Fruit fly (Drosophila melanogaster) whole organism, embryonic: Measurements from ENCODE around the gene Wbp2.

ENCODE experiments used
- Ada2b ChIP-seq: fragments of 200-800 bp; sonication (Bioruptor generic); IDR thresholded peaks from 2 replicates; pipeline ENCODE4 v1.3.6; 2022; ENCODE audit warnings: missing biosample characterization, missing genetic modification characterization
- B-H2 ChIP-seq: fragments of 200-800 bp; sonication (Bioruptor generic); optimal IDR thresholded peaks from 2 replicates; lab custom pipeline; 2018; ENCODE audit warnings: missing biosample characterization, mild to moderate bottlenecking, missing genetic modification characterization
- Bteb2 ChIP-seq: fragments of 200-800 bp; sonication (Bioruptor generic); optimal IDR thresholded peaks from 2 replicates; lab custom pipeline; 2016; ENCODE audit warnings: missing biosample characterization, missing genetic modification characterization
- CG10366 ChIP-seq: fragments of 200-800 bp; sonication (Bioruptor generic); IDR thresholded peaks from 2 replicates; pipeline ENCODE4 v1.3.6; 2022; ENCODE audit warnings: missing biosample characterization, missing genetic modification characterization
- CG10959 ChIP-seq: fragments of 200-800 bp; sonication (Bioruptor generic); IDR thresholded peaks from 2 replicates; pipeline ENCODE4 v1.3.6; 2022; ENCODE audit warnings: missing biosample characterization, missing genetic modification characterization
- CG11093 ChIP-seq: fragments of 200-800 bp; sonication (Bioruptor generic); IDR thresholded peaks from 3 replicates; pipeline ENCODE4 v1.3.6; 2022; ENCODE audit warnings: missing biosample characterization, missing genetic modification characterization
- CG12391 ChIP-seq: fragments of 200-800 bp; sonication (Bioruptor generic); optimal IDR thresholded peaks from 3 replicates; lab custom pipeline; 2018; ENCODE audit warnings: missing biosample characterization, mild to moderate bottlenecking, missing genetic modification characterization, moderate library complexity
- CG12744 ChIP-seq: fragments of 200-800 bp; sonication (Bioruptor generic); optimal IDR thresholded peaks from 2 replicates; lab custom pipeline; 2016; ENCODE audit warnings: missing biosample characterization, missing genetic modification characterization
- CG12942 ChIP-seq: fragments of 200-800 bp; sonication (Bioruptor generic); optimal IDR thresholded peaks from 3 replicates; lab custom pipeline; 2016; ENCODE audit warnings: missing biosample characterization, missing genetic modification characterization
- CG14667 ChIP-seq: fragments of 200-800 bp; sonication (Bioruptor generic); IDR thresholded peaks from 2 replicates; pipeline ENCODE4 v1.3.6; 2022; ENCODE audit warnings: missing biosample characterization, missing genetic modification characterization
- CG18599 ChIP-seq: fragments of 200-800 bp; sonication (Bioruptor generic); optimal IDR thresholded peaks from 3 replicates; lab custom pipeline; 2017; ENCODE audit warnings: missing biosample characterization, missing genetic modification characterization, mild to moderate bottlenecking, moderate library complexity, missing genetic modification reagents
- CG30020 ChIP-seq: fragments of 200-800 bp; optimal IDR thresholded peaks from 2 replicates; lab custom pipeline; 2019; ENCODE audit warnings: missing biosample characterization, mild to moderate bottlenecking, missing genetic modification characterization, moderate library complexity
- CG30431 ChIP-seq: fragments of 200-800 bp; sonication (Bioruptor generic); optimal IDR thresholded peaks from 2 replicates; lab custom pipeline; 2017; ENCODE audit warnings: missing biosample characterization, missing genetic modification characterization
- CG34224 ChIP-seq: fragments of 200-800 bp; sonication (Bioruptor generic); IDR thresholded peaks from 3 replicates; pipeline ENCODE4 v1.3.6; 2022; ENCODE audit warnings: missing biosample characterization, missing genetic modification characterization; ENCODE audit not compliant: partially characterized antibody
- CG34422 ChIP-seq: fragments of 200-800 bp; sonication (Bioruptor generic); IDR thresholded peaks from 3 replicates; pipeline ENCODE4 v1.3.6; 2022; ENCODE audit warnings: missing biosample characterization, missing genetic modification characterization
- CG4707 ChIP-seq: fragments of 200-800 bp; sonication (Bioruptor generic); optimal IDR thresholded peaks from 2 replicates; lab custom pipeline; 2018; ENCODE audit warnings: missing biosample characterization, mild to moderate bottlenecking, missing genetic modification characterization, moderate library complexity
- CG5180 ChIP-seq: fragments of 200-800 bp; sonication (Bioruptor generic); optimal IDR thresholded peaks from 3 replicates; lab custom pipeline; 2017; ENCODE audit warnings: missing biosample characterization, missing genetic modification characterization, mild to moderate bottlenecking, moderate library complexity, missing genetic modification reagents
- CG6254 ChIP-seq: fragments of 200-800 bp; sonication (Bioruptor generic); optimal IDR thresholded peaks from 3 replicates; lab custom pipeline; 2017; ENCODE audit warnings: mild to moderate bottlenecking, missing biosample characterization, missing genetic modification reagents, missing genetic modification characterization
- CG6813 ChIP-seq: fragments of 200-800 bp; sonication (Bioruptor generic); optimal IDR thresholded peaks from 2 replicates; lab custom pipeline; 2017; ENCODE audit warnings: missing biosample characterization, missing genetic modification characterization, mild to moderate bottlenecking, moderate library complexity, missing genetic modification reagents
- CG7987 ChIP-seq: fragments of 200-800 bp; sonication (Bioruptor generic); optimal IDR thresholded peaks from 2 replicates; lab custom pipeline; 2018; ENCODE audit warnings: missing biosample characterization, mild to moderate bottlenecking, missing genetic modification characterization, moderate library complexity
- CG8388 ChIP-seq: fragments of 200-800 bp; sonication (Bioruptor generic); optimal IDR thresholded peaks from 2 replicates; lab custom pipeline; 2019; ENCODE audit warnings: missing biosample characterization, mild to moderate bottlenecking, missing genetic modification characterization, moderate library complexity
- Dref ChIP-seq: fragments of 200-800 bp; sonication (Bioruptor generic); IDR thresholded peaks from 2 replicates; pipeline ENCODE4 v1.3.6; 2022; ENCODE audit warnings: missing biosample characterization, missing genetic modification characterization
- Eip74EF ChIP-seq, 2 experiments: fragments of 200-800 bp in 1 of 2; fragments of >200 bp in 1 of 2; sonication (Bioruptor generic) in 1 of 2; optimal IDR thresholded peaks; 2 replicates each; lab custom pipeline; 2017 to 2019; ENCODE audit warnings: missing biosample characterization in 2 of 2, missing genetic modification characterization in 2 of 2, mild to moderate bottlenecking in 1 of 2, moderate library complexity in 1 of 2
- MBD-R2 ChIP-seq: fragments of 200-800 bp; sonication (Bioruptor generic); IDR thresholded peaks from 2 replicates; pipeline ENCODE4 v1.3.6; 2022; ENCODE audit warnings: missing biosample characterization, missing genetic modification characterization
- Meics ChIP-seq: fragments of 200-800 bp; sonication (Bioruptor generic); optimal IDR thresholded peaks from 2 replicates; lab custom pipeline; 2017; ENCODE audit warnings: missing biosample characterization, mild to moderate bottlenecking, missing genetic modification characterization
- Mrtf ChIP-seq: fragments of 200-800 bp; sonication (Bioruptor generic); IDR thresholded peaks from 3 replicates; pipeline ENCODE4 v1.3.6; 2022; ENCODE audit warnings: missing biosample characterization, missing genetic modification characterization
- Ravus ChIP-seq: fragments of 200-800 bp; sonication (Bioruptor generic); IDR thresholded peaks from 2 replicates; pipeline ENCODE4 v1.3.6; 2022; ENCODE audit warnings: missing biosample characterization, missing genetic modification characterization
- Sin3A ChIP-seq: fragments of >200 bp; optimal IDR thresholded peaks from 2 replicates; lab custom pipeline; 2018
- Sry-δ ChIP-seq: fragments of 200-800 bp; sonication (Bioruptor generic); optimal IDR thresholded peaks from 2 replicates; lab custom pipeline; 2016; ENCODE audit warnings: missing biosample characterization, missing genetic modification characterization
- Ssrp ChIP-seq: fragments of 200-800 bp; sonication (Bioruptor generic); optimal IDR thresholded peaks from 2 replicates; lab custom pipeline; 2018; ENCODE audit warnings: missing biosample characterization, mild to moderate bottlenecking, missing genetic modification characterization, moderate library complexity
- YL-1 ChIP-seq: fragments of 200-800 bp; sonication (Bioruptor generic); optimal IDR thresholded peaks from 3 replicates; lab custom pipeline; 2017; ENCODE audit warnings: missing biosample characterization, mild to moderate bottlenecking, missing genetic modification characterization
- ash1 ChIP-seq: fragments of 200-800 bp; sonication (Bioruptor generic); optimal IDR thresholded peaks from 2 replicates; lab custom pipeline; 2018; ENCODE audit warnings: missing biosample characterization, mild to moderate bottlenecking, missing genetic modification characterization
- bsh ChIP-seq, 2 experiments: fragments of 200-800 bp; sonication (Bioruptor generic); optimal IDR thresholded peaks; 2 replicates each; lab custom pipeline; 2017 to 2018; ENCODE audit warnings: mild to moderate bottlenecking in 2 of 2, missing biosample characterization in 2 of 2, missing genetic modification characterization in 2 of 2, moderate library complexity in 1 of 2
- chn ChIP-seq: fragments of 200-800 bp; sonication (Bioruptor generic); optimal IDR thresholded peaks from 2 replicates; lab custom pipeline; 2016; ENCODE audit warnings: missing biosample characterization, missing genetic modification characterization
- dimm ChIP-seq: fragments of 200-800 bp; sonication (Bioruptor generic); IDR thresholded peaks from 2 replicates; pipeline ENCODE4 v1.3.6; 2022; ENCODE audit warnings: missing biosample characterization, missing genetic modification characterization
- exex ChIP-seq: fragments of 200-800 bp; sonication (Bioruptor generic); optimal IDR thresholded peaks from 4 replicates; lab custom pipeline; 2018; ENCODE audit warnings: missing biosample characterization, mild to moderate bottlenecking, missing genetic modification characterization, moderate library complexity
- fd96Cb ChIP-seq: fragments of 200-800 bp; sonication (Bioruptor generic); optimal IDR thresholded peaks from 2 replicates; lab custom pipeline; 2018; ENCODE audit warnings: missing biosample characterization, mild to moderate bottlenecking, missing genetic modification characterization, moderate library complexity
- grau ChIP-seq: fragments of 200-800 bp; optimal IDR thresholded peaks from 3 replicates; lab custom pipeline; 2019; ENCODE audit warnings: missing biosample characterization, mild to moderate bottlenecking, missing genetic modification characterization, moderate library complexity
- ind ChIP-seq: fragments of 200-800 bp; sonication (Bioruptor generic); optimal IDR thresholded peaks from 3 replicates; lab custom pipeline; 2016; ENCODE audit warnings: missing biosample characterization, missing genetic modification characterization
- kah ChIP-seq: fragments of 200-800 bp; sonication (Bioruptor generic); optimal IDR thresholded peaks from 2 replicates; lab custom pipeline; 2018; ENCODE audit warnings: missing biosample characterization, mild to moderate bottlenecking, missing genetic modification characterization
- kay ChIP-seq: fragments of 200-800 bp; sonication (Bioruptor generic); optimal IDR thresholded peaks from 2 replicates; lab custom pipeline; 2016; ENCODE audit warnings: missing biosample characterization, missing genetic modification characterization
- kni ChIP-seq: fragments of 200-800 bp; sonication (Bioruptor generic); optimal IDR thresholded peaks from 3 replicates; lab custom pipeline; 2017; ENCODE audit warnings: mild to moderate bottlenecking, missing biosample characterization, missing genetic modification reagents, missing genetic modification characterization
- lilli ChIP-seq: fragments of 200-800 bp; sonication (Bioruptor generic); optimal IDR thresholded peaks from 3 replicates; lab custom pipeline; 2016; ENCODE audit warnings: missing biosample characterization, missing genetic modification characterization
- mirr ChIP-seq: fragments of 200-800 bp; sonication (Bioruptor generic); optimal IDR thresholded peaks from 3 replicates; lab custom pipeline; 2018; ENCODE audit warnings: missing biosample characterization, mild to moderate bottlenecking, missing genetic modification characterization
- pzg ChIP-seq: fragments of 200-800 bp; sonication (Bioruptor generic); optimal IDR thresholded peaks from 3 replicates; lab custom pipeline; 2018; ENCODE audit warnings: missing biosample characterization, mild to moderate bottlenecking, missing genetic modification characterization, moderate library complexity
- sens ChIP-seq: fragments of 200-800 bp; sonication (Bioruptor generic); peaks from one replicate; lab custom pipeline; 2016; ENCODE audit warnings: missing biosample characterization, missing genetic modification characterization
- sob ChIP-seq: fragments of 200-800 bp; sonication (Bioruptor generic); IDR thresholded peaks from 2 replicates; pipeline ENCODE4 v1.3.6; 2022; ENCODE audit warnings: missing biosample characterization, missing genetic modification characterization
- sug ChIP-seq: fragments of 200-800 bp; optimal IDR thresholded peaks from 2 replicates; lab custom pipeline; 2019; ENCODE audit warnings: missing biosample characterization, mild to moderate bottlenecking, missing genetic modification characterization, moderate library complexity
- tx ChIP-seq: fragments of 200-800 bp; sonication (Bioruptor generic); optimal IDR thresholded peaks from 2 replicates; lab custom pipeline; 2016; ENCODE audit warnings: missing biosample characterization, missing genetic modification characterization
- unc-4 ChIP-seq: fragments of 200-800 bp; sonication (Bioruptor generic); IDR thresholded peaks from 2 replicates; pipeline ENCODE4 v1.3.6; 2022; ENCODE audit warnings: missing biosample characterization, missing genetic modification characterization; ENCODE audit not compliant: partially characterized antibody
- vvl ChIP-seq: fragments of 200-800 bp; sonication (Bioruptor generic); IDR thresholded peaks from 2 replicates; pipeline ENCODE4 v1.3.6; 2022; ENCODE audit warnings: missing biosample characterization, missing genetic modification characterization

The Wbp2 gene

DNA sequence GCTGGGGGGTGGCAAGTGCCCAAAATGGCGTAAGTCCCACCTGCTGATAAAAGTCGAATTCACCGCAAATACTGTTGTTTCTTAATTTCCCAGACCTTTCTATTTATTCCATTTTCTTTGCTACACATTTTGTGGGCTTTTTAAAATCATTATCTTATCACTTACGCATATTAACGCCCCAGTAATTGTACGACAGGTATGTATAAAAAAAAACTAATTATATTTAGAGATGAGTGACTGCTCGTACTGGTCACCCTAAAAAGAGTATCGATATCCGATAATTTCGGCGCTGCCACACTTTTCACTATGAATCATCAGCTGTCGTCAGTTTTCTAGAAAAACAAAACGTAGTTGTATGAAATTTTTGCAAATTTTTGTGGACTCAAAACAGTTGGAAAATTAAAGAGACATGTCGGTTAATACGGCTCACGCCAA is at the start of gene Wbp2, which contains the start of gene CG10948 (continued):
- TF ChIP-seq Ssrp (no peak), Dref (GFP tag; lab: Robert Waterston, UW) (peak; percentile 87), exex (peak; percentile 95), kay (peak; percentile 100), CG30431 (GFP tag; lab: Kevin White, UChicago) (no peak), grau (tag; lab: Kevin White, UChicago) (no peak), Sin3A (lab: Kevin White, UChicago) (peak; percentile 2), ind (GFP tag; lab: Kevin White, UChicago) (no peak), Sry-δ (peak; percentile 89), bsh (GFP tag; optimal IDR thresholded peaks at IDR 0.05; lab: Kevin White, UChicago) (peak in 1 of 2 experiments; percentile 48), fd96Cb (no peak), CG6254 (no peak), CG34422 (GFP tag; lab: Robert Waterston, UW) (peak; percentile 49; the same call in 1 of the 3 replicates), dimm (GFP tag; lab: Robert Waterston, UW) (no peak), pzg (GFP tag; lab: Kevin White, UChicago) (peak; percentile 71), MBD-R2 (peak; percentile 66), mirr (GFP tag; lab: Kevin White, UChicago) (peak; percentile 25), chn (GFP tag; lab: Kevin White, UChicago) (peak; percentile 59), Mrtf (GFP tag; lab: Robert Waterston, UW) (no peak), CG34224 (peak; percentile 49), lilli (GFP tag; lab: Kevin White, UChicago) (no peak), unc-4 (peak; percentile 58), CG5180 (GFP tag; lab: Kevin White, UChicago) (no peak), kah (GFP tag; lab: Kevin White, UChicago) (peak; percentile 88), Ravus (no peak), CG8388 (no peak), CG30020 (tag; lab: Kevin White, UChicago) (peak; percentile 35), CG12942 (GFP tag; lab: Kevin White, UChicago) (no peak), YL-1 (GFP tag; lab: Kevin White, UChicago) (peak; percentile 99), CG10959 (no peak)

- TF ChIP-seq sug (peak; percentile 56), CG10366 (no peak)
These were observed 49.8 kb upstream of the Wbp2 start for dm6 chr3L:12800167-12800566.

DNA sequence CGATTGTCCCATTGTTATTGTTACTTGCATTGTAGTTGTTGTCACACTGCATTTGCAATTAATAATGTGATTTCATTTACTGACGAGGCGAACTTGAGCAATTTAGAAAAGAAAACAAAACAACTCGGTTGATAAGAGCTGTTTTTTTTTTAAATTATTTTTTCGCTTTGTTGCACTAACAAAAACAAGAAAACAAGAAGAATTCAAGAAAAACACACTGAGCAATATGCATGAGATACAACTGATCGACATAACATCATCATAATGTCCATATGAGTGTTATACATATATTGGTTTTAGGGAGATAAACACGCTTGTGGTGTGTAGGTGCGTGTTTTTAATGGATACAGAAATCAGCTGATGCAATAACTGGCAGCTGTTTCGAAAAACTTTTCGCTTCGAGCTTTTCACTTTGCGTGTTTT is 47.5 kb upstream of the Wbp2 start:
- TF ChIP-seq CG12744 = peak; percentile 18
- peak; percentile 52 for TF ChIP-seq vvl (GFP tag; lab: Robert Waterston, UW)
- no peak for TF ChIP-seq ash1 (GFP tag; lab: Kevin White, UChicago)
- TF ChIP-seq CG6813 (GFP tag; lab: Kevin White, UChicago) = peak; percentile 16
- TF ChIP-seq Ada2b (GFP tag; lab: Robert Waterston, UW) = peak; percentile 7; the same call in 1 of the 2 replicates
- TF ChIP-seq B-H2 (GFP tag; lab: Kevin White, UChicago) = peak; percentile 27
- no peak for TF ChIP-seq tx
- TF ChIP-seq kni (GFP tag; lab: Kevin White, UChicago) = no peak
- TF ChIP-seq Eip74EF (GFP tag; optimal IDR thresholded peaks at IDR 0.05; lab: Kevin White, UChicago) = peak in 1 of 2 experiments; percentile 56
- no peak for TF ChIP-seq CG12391 (tag; lab: Kevin White, UChicago)
- TF ChIP-seq CG7987 (GFP tag; lab: Kevin White, UChicago) = peak; percentile 40
- TF ChIP-seq Bteb2 = no peak
- TF ChIP-seq CG14667 = no peak
- peak; percentile 26; the same call in 1 of the 2 replicates for TF ChIP-seq sob (GFP tag; lab: Robert Waterston, UW)
- peak; percentile 37; the same call in 1 of the 3 replicates for TF ChIP-seq CG11093
- peak; percentile 35 for TF ChIP-seq CG18599 (GFP tag; lab: Kevin White, UChicago)
- no peak for TF ChIP-seq CG4707 (GFP tag; lab: Kevin White, UChicago)
- peak; percentile 88 for TF ChIP-seq sens (GFP tag; lab: Kevin White, UChicago)
- peak; percentile 29 for TF ChIP-seq Meics
